Worm (Caenorhabditis elegans) whole organism, L3 larva: ENCODE measurements around the gene srh-147.

Source experiments
- R02D3.7 ChIP-seq: fragments of 150-350 bp; optimal IDR thresholded peaks from 2 replicates; lab custom pipeline; 2014; ENCODE audit warnings: missing biosample characterization, missing genetic modification characterization
- ZK546.5 ChIP-seq: sonication (generic microtip); optimal IDR thresholded peaks from 2 replicates; lab custom pipeline; 2017; ENCODE audit warnings: missing biosample characterization, missing genetic modification characterization
- ama-1 ChIP-seq: fragments of 150-350 bp; optimal IDR thresholded peaks from 2 replicates; lab custom pipeline; 2018
- ceh-16 ChIP-seq: sonication (generic microtip); optimal IDR thresholded peaks from 2 replicates; lab custom pipeline; 2017; ENCODE audit warnings: missing biosample characterization, missing genetic modification characterization
- ceh-28 ChIP-seq: fragments of 150-350 bp; optimal IDR thresholded peaks from 2 replicates; lab custom pipeline; 2014; ENCODE audit warnings: missing biosample characterization, missing genetic modification reagents, missing genetic modification characterization
- ceh-82 ChIP-seq: fragments of 150-350 bp; optimal IDR thresholded peaks from 2 replicates; lab custom pipeline; 2014; ENCODE audit warnings: missing biosample characterization, missing genetic modification characterization
- ceh-9 ChIP-seq: sonication (generic microtip); optimal IDR thresholded peaks from 2 replicates; lab custom pipeline; 2018; ENCODE audit warnings: missing biosample characterization, missing genetic modification characterization
- daf-12 ChIP-seq: fragments of 150-350 bp; optimal IDR thresholded peaks from 2 replicates; lab custom pipeline; 2014; ENCODE audit warnings: missing biosample characterization, missing genetic modification reagents, missing genetic modification characterization
- elt-1 ChIP-seq: fragments of 150-350 bp; optimal IDR thresholded peaks from 2 replicates; lab custom pipeline; 2014; ENCODE audit warnings: missing biosample characterization, missing genetic modification characterization
- elt-2 ChIP-seq: sonication (generic microtip); optimal IDR thresholded peaks from 2 replicates; lab custom pipeline; 2016; ENCODE audit warnings: missing genetic modification reagents, mild to moderate bottlenecking, missing genetic modification characterization, missing compliant biosample characterization
- elt-3 ChIP-seq, 3 experiments: fragments of 150-350 bp in 1 of 3; sonication (generic microtip) in 2 of 3; optimal IDR thresholded peaks; 2 replicates in 2 of 3; 4 replicates in 1 of 3; lab custom pipeline; 2014 to 2017; ENCODE audit warnings: missing biosample characterization in 3 of 3, missing genetic modification characterization in 3 of 3
- fkh-2 ChIP-seq: fragments of 150-350 bp; optimal IDR thresholded peaks from 2 replicates; lab custom pipeline; 2014; ENCODE audit warnings: missing biosample characterization, missing genetic modification reagents, missing genetic modification characterization
- hmg-11 ChIP-seq: sonication (generic microtip); optimal IDR thresholded peaks from 2 replicates; lab custom pipeline; 2016; ENCODE audit warnings: missing genetic modification characterization, missing compliant biosample characterization
- jun-1 ChIP-seq: fragments of 150-350 bp; optimal IDR thresholded peaks from 2 replicates; lab custom pipeline; 2014; ENCODE audit warnings: missing biosample characterization, missing genetic modification reagents, missing genetic modification characterization
- lin-15B ChIP-seq: fragments of 150-350 bp; optimal IDR thresholded peaks from 2 replicates; lab custom pipeline; 2014; ENCODE audit warnings: missing biosample characterization, missing genetic modification characterization
- lin-39 ChIP-seq: fragments of 150-350 bp; optimal IDR thresholded peaks from 2 replicates; lab custom pipeline; 2018; ENCODE audit warnings: missing biosample characterization, missing genetic modification reagents, missing genetic modification characterization
- lsy-12 ChIP-seq: sonication (generic microtip); optimal IDR thresholded peaks from 2 replicates; lab custom pipeline; 2016; ENCODE audit warnings: mild to moderate bottlenecking, missing genetic modification characterization, missing compliant biosample characterization
- mml-1 ChIP-seq: fragments of 150-350 bp; sonication (generic microtip); optimal IDR thresholded peaks from 3 replicates; lab custom pipeline; 2014; ENCODE audit warnings: missing biosample characterization, missing genetic modification characterization
- nfya-1 ChIP-seq: sonication (generic microtip); optimal IDR thresholded peaks from 2 replicates; lab custom pipeline; 2017; ENCODE audit warnings: missing genetic modification characterization, mild to moderate bottlenecking, missing compliant biosample characterization, antibody characterized with exemption, moderate library complexity; ENCODE audit not compliant: insufficient read depth
- nhr-11 ChIP-seq: fragments of 150-350 bp; optimal IDR thresholded peaks from 2 replicates; lab custom pipeline; 2014; ENCODE audit warnings: missing biosample characterization, missing genetic modification characterization
- nhr-12 ChIP-seq: fragments of 150-350 bp; optimal IDR thresholded peaks from 2 replicates; lab custom pipeline; 2014; ENCODE audit warnings: missing biosample characterization, missing genetic modification characterization
- nhr-237 ChIP-seq: fragments of 150-350 bp; optimal IDR thresholded peaks from 2 replicates; lab custom pipeline; 2014; ENCODE audit warnings: missing biosample characterization, missing genetic modification characterization
- nhr-25 ChIP-seq: sonication (generic microtip); optimal IDR thresholded peaks from 2 replicates; lab custom pipeline; 2017; ENCODE audit warnings: missing biosample characterization, missing genetic modification characterization
- nhr-43 ChIP-seq: sonication (generic microtip); optimal IDR thresholded peaks from 2 replicates; lab custom pipeline; 2016; ENCODE audit warnings: mild to moderate bottlenecking, missing genetic modification characterization, missing compliant biosample characterization; ENCODE audit not compliant: poor library complexity, severe bottlenecking
- nhr-67 ChIP-seq: fragments of 150-350 bp; optimal IDR thresholded peaks from 2 replicates; lab custom pipeline; 2014; ENCODE audit warnings: missing biosample characterization, missing genetic modification characterization
- nhr-77 ChIP-seq: fragments of 150-350 bp; optimal IDR thresholded peaks from 2 replicates; lab custom pipeline; 2014; ENCODE audit warnings: missing biosample characterization, missing genetic modification characterization
- pha-4 ChIP-seq: fragments of 150-350 bp; optimal IDR thresholded peaks from 2 replicates; lab custom pipeline; 2014; ENCODE audit warnings: missing biosample characterization, missing genetic modification reagents, missing genetic modification characterization
- pqm-1 ChIP-seq: fragments of 150-350 bp; optimal IDR thresholded peaks from 2 replicates; lab custom pipeline; 2017; ENCODE audit warnings: missing biosample characterization, missing genetic modification characterization, inconsistent platforms
- skn-1 ChIP-seq: fragments of 150-350 bp; optimal IDR thresholded peaks from 2 replicates; lab custom pipeline; 2014; ENCODE audit warnings: missing biosample characterization, missing genetic modification characterization
- snpc-4 ChIP-seq: fragments of 150-350 bp; optimal IDR thresholded peaks from 2 replicates; lab custom pipeline; 2014; ENCODE audit warnings: missing biosample characterization, missing genetic modification characterization
- tbx-2 ChIP-seq: sonication (generic microtip); optimal IDR thresholded peaks from 2 replicates; lab custom pipeline; 2016; ENCODE audit warnings: mild to moderate bottlenecking, missing genetic modification characterization, missing compliant biosample characterization
- unc-39 ChIP-seq: sonication (generic microtip); optimal IDR thresholded peaks from 4 replicates; lab custom pipeline; 2017; ENCODE audit warnings: missing biosample characterization, missing genetic modification characterization
- unc-62 ChIP-seq: fragments of 150-350 bp; sonication (generic microtip); optimal IDR thresholded peaks from 4 replicates; lab custom pipeline; 2014; ENCODE audit warnings: missing biosample characterization, missing genetic modification reagents, missing genetic modification characterization
- zag-1 ChIP-seq: fragments of 150-350 bp; optimal IDR thresholded peaks from 2 replicates; lab custom pipeline; 2014; ENCODE audit warnings: missing biosample characterization, missing genetic modification characterization
- ztf-4 ChIP-seq: fragments of 150-350 bp; optimal IDR thresholded peaks from 2 replicates; lab custom pipeline; 2014; ENCODE audit warnings: missing biosample characterization, missing genetic modification characterization

Gene srh-147

DNA sequence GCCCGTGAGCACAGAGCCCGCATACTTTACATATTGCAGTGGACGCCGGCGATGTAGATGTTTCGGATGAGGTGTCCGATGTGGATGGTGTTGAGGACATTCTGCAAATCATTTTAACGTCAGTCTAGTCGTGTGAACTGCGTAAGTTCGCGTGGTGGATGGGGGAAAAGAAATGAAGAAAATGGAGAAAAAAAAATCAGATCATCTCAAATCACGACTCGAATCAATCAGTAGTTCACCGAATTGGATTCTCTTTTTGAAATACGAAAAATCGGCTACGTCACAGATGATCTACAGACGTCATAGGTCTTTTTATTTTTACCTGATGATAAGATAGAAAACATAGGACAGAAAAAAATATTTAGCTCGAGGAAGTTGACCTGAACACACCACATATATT is 26.2 kb upstream of the srh-147 start, which contains the start of gene nhr-102:
nhr-102 (minus strand) TSS at position 101 of the 400 bp plus-strand sequence.
- TF ChIP-seq pqm-1 (no peak), zag-1 (tag; lab: Kevin White, UChicago) (no peak), lin-15B (no peak), hmg-11 (tag; lab: Kevin White, UChicago) (no peak), elt-2 (tag; lab: Kevin White, UChicago) (peak; percentile 25)

ce11 chrV:15873762-15874161 is 23.6 kb upstream of the srh-147 start:
- TF ChIP-seq nhr-11 (peak; percentile 18), ceh-16 (tag; lab: Kevin White, UChicago) (peak; percentile 13), lsy-12 (tag; lab: Kevin White, UChicago) (peak; percentile 66), lin-39 (peak; percentile 86), unc-39 (no peak), snpc-4 (tag; lab: Kevin White, UChicago) (peak; percentile 35), unc-62 (GFP tag; lab: Kevin White, UChicago) (no peak), pqm-1 (peak; percentile 53), ceh-28 (no peak), nhr-67 (tag; lab: Kevin White, UChicago) (no peak), ztf-4 (peak; percentile 36), ceh-82 (tag; lab: Kevin White, UChicago) (peak; percentile 66), skn-1 (tag; lab: Kevin White, UChicago) (peak; percentile 74), nhr-237 (tag; lab: Kevin White, UChicago) (no peak), R02D3.7 (peak; percentile 36), jun-1 (tag; lab: Kevin White, UChicago) (peak; percentile 52), nhr-25 (tag; lab: Kevin White, UChicago) (no peak), lin-15B (peak; percentile 36), nfya-1 (tag; lab: Kevin White, UChicago) (peak; percentile 69), ama-1 (lab: Kevin White, UChicago) (peak; percentile 34), pha-4 (tag; lab: Kevin White, UChicago) (no peak), nhr-43 (peak; percentile 87), elt-2 (tag; lab: Kevin White, UChicago) (peak; percentile 69), elt-3 (tag; optimal IDR thresholded peaks at IDR 0.05; lab: Kevin White, UChicago) (peak in 1 of 3 experiments; percentile 67), zag-1 (tag; lab: Kevin White, UChicago) (no peak), nhr-77 (peak; percentile 45)
- TF ChIP-seq, all 47 proteins: peak for 18

DNA sequence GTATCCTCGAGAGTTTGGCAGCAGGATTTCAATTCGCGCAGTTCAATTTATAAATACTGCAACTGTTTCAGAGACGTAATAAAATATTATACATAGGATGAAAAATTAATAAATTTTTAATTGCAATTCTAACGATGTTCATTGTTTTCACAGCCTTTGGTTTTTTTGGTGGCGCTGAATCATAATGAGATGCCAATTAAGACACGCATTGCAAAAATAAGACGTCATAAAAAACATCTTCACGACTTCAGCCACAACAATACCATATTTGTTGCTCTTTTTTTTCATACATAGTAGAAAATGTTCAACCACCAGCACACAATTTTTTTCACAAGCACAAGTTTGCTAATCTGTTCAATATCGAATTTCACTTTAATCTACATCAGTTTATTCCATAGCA is 22.1 kb upstream of the srh-147 start, which contains the start of gene str-56:
str-56 (plus strand) TSS at position 301 of the 400 bp plus-strand sequence.
- TF ChIP-seq pqm-1: no peak
- no peak for TF ChIP-seq daf-12 (tag; lab: Kevin White, UChicago)
- TF ChIP-seq ZK546.5 (tag; lab: Kevin White, UChicago): no peak
- no peak for TF ChIP-seq lin-39
- no peak for TF ChIP-seq tbx-2
- no peak for TF ChIP-seq mml-1 (tag; lab: Kevin White, UChicago)

DNA sequence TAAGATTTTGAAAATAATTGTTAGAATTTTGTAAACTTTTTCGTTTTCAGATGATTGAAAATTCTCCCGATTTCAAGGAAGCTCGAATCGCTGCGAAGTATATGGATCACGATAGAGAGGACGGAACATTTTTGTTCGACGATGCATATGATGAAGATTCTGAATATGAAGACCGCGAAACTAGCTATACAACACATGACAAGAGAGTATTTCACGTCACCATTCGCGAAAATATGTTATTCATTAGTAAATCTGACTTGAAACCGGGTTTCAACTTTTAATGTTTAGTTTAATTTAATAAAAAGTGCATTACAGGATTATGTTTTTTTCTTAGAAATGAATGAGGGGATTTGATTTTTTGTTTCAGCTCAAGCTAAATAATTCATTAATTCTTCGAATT is 20.2 kb upstream of the srh-147 start, which contains the start of gene str-57:
str-57 (plus strand) TSS at position 301 of the 400 bp plus-strand sequence.
- no peak for TF ChIP-seq nhr-12
- no peak for TF ChIP-seq nhr-25 (tag; lab: Kevin White, UChicago)

DNA sequence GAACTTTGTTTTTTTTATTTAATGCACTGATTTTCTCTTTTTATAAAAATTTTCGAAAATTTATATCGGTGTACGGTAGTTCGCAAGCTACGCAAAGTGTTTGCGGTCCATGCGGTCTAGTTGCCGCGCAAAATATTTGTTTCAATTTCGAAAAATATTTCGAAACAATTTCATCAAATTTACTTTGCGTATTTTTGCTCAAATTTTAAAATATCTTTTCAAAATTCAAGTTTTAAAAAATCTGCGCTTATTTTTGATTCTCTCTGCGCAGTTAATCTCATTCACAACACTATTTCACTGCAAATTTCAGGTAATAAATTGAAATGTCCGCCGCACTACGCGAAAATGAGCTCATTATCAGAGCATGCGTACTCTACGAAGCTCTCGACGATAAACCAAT is 17.2 kb upstream of the srh-147 start, which contains the start of gene fbxa-197:
fbxa-197 (plus strand) TSS at position 301 of the 400 bp plus-strand sequence.
- TF ChIP-seq fkh-2 (tag; lab: Kevin White, UChicago) (no peak), tbx-2 (no peak), elt-1 (tag; lab: Kevin White, UChicago) (no peak), nhr-11 (no peak), ceh-28 (no peak), pqm-1 (no peak), ceh-9 (tag; lab: Kevin White, UChicago) (no peak), daf-12 (tag; lab: Kevin White, UChicago) (no peak), ceh-82 (tag; lab: Kevin White, UChicago) (no peak), ZK546.5 (tag; lab: Kevin White, UChicago) (no peak)
